Worm (Caenorhabditis elegans) whole organism, mixed stage, embryonic: ENCODE data around the gene srh-187.

Source experiments
- ceh-39 ChIP-seq: fragments of 150-350 bp; optimal IDR thresholded peaks from 2 replicates; lab custom pipeline; 2014; ENCODE audit warnings: missing biosample characterization, missing genetic modification characterization
- lin-13 ChIP-seq: fragments of 150-350 bp; optimal IDR thresholded peaks from 2 replicates; lab custom pipeline; 2014; ENCODE audit warnings: missing biosample characterization, missing genetic modification characterization
- lin-32 ChIP-seq: fragments of 200-800 bp; sonication (Bioruptor generic); optimal IDR thresholded peaks from 2 replicates; lab custom pipeline; 2018; ENCODE audit warnings: mild to moderate bottlenecking, missing genetic modification characterization, missing compliant biosample characterization
- mab-5 ChIP-seq: fragments of 150-350 bp; optimal IDR thresholded peaks from 2 replicates; lab custom pipeline; 2014; ENCODE audit warnings: missing biosample characterization, missing genetic modification characterization
- mls-2 ChIP-seq: sonication (generic microtip); optimal IDR thresholded peaks from 2 replicates; lab custom pipeline; 2016; ENCODE audit warnings: mild to moderate bottlenecking, missing genetic modification characterization, moderate library complexity, missing compliant biosample characterization
- nhr-12 ChIP-seq: fragments of 150-350 bp; optimal IDR thresholded peaks from 2 replicates; lab custom pipeline; 2014; ENCODE audit warnings: missing biosample characterization, missing genetic modification characterization
- nhr-76 ChIP-seq: sonication (generic microtip); optimal IDR thresholded peaks from 2 replicates; lab custom pipeline; 2017; ENCODE audit warnings: missing biosample characterization, missing genetic modification characterization
- sem-2 ChIP-seq: fragments of 200-800 bp; sonication (Bioruptor generic); optimal IDR thresholded peaks from 2 replicates; lab custom pipeline; 2018; ENCODE audit warnings: mild to moderate bottlenecking, missing genetic modification characterization, missing compliant biosample characterization
- sptf-1 ChIP-seq: sonication (generic microtip); optimal IDR thresholded peaks from 2 replicates; lab custom pipeline; 2017; ENCODE audit warnings: mild to moderate bottlenecking, missing genetic modification characterization, moderate library complexity, missing compliant biosample characterization
- ztf-11 ChIP-seq: fragments of 150-350 bp; optimal IDR thresholded peaks from 2 replicates; lab custom pipeline; 2014; ENCODE audit warnings: missing biosample characterization, missing genetic modification characterization

DNA sequence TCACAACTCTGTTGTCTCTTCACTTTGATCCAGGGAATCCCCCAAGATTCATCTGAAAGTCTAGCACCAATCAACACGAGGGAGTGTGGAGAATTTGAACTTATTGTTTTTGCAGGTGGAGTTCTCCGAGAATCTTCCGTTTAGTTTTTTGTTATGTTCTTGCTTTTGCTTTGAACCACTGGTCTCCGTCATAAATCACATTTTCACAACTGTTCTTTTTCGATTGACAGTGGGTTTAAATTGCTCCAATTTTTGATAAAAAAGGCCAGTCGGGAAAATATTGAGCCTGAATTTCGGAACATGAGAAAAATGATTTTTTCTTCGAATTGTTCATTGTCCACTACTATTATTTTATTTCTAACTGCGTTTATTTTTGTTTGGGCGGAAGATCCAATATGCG, 17.8 kb downstream of the srh-187 start, which contains the start of gene F10G2.10:
- no peak for TF ChIP-seq nhr-12 (tag; lab: Kevin White, UChicago)
- TF ChIP-seq sem-2 (GFP tag; lab: Kevin White, UChicago) = no peak
- no peak for TF ChIP-seq ztf-11 (tag; lab: Kevin White, UChicago)
- TF ChIP-seq lin-32 (GFP tag; lab: Kevin White, UChicago) = no peak
- no peak for TF ChIP-seq sptf-1 (tag; lab: Kevin White, UChicago)
- no peak for TF ChIP-seq ceh-39 (tag; lab: Kevin White, UChicago)
- no peak for TF ChIP-seq mls-2 (tag; lab: Kevin White, UChicago)
- TF ChIP-seq mab-5 (tag; lab: Kevin White, UChicago) = no peak
- TF ChIP-seq nhr-76 (tag; lab: Kevin White, UChicago) = no peak
- TF ChIP-seq lin-13 (tag; lab: Kevin White, UChicago) = no peak
